Worm (Caenorhabditis elegans): ENCODE measurements around the gene aass-1.

aass-1 gene

ce11 chrIV:299190-299589, 54.2 kb downstream of the aass-1 start:
- no peak for TF ChIP-seq ccch-3 (GFP tag; optimal IDR thresholded peaks at IDR 0.05)
- no peak for TF ChIP-seq F57C9.4 (tag; optimal IDR thresholded peaks at IDR 0.05)
- TF ChIP-seq ceh-79 (tag; optimal IDR thresholded peaks at IDR 0.05), result no peak
- no peak for TF ChIP-seq egl-18 (GFP tag; IDR thresholded peaks at IDR 0.05)

ce11 chrIV:300307-300706, 55.4 kb downstream of the aass-1 start:
- no peak for TF ChIP-seq ceh-91 (GFP tag; IDR thresholded peaks at IDR 0.05)
- TF ChIP-seq T26A5.8 (tag; optimal IDR thresholded peaks at IDR 0.05), result no peak
- TF ChIP-seq C06A6.2 (GFP tag; conservative IDR thresholded peaks at IDR 0.05), result no peak
- TF ChIP-seq somi-1 (GFP tag; optimal IDR thresholded peaks at IDR 0.05), result no peak
- TF ChIP-seq F55B11.4 (tag; optimal IDR thresholded peaks at IDR 0.05; ENCODE audit: borderline replicate concordance, insufficient read depth), result no peak
- TF ChIP-seq ceh-27 (GFP tag; optimal IDR thresholded peaks at IDR 0.05), result no peak
- TF ChIP-seq repo-1 (tag; optimal IDR thresholded peaks at IDR 0.05), result no peak
